Worm (Caenorhabditis elegans): ENCODE measurements around the gene H11E01.2.

DNA sequence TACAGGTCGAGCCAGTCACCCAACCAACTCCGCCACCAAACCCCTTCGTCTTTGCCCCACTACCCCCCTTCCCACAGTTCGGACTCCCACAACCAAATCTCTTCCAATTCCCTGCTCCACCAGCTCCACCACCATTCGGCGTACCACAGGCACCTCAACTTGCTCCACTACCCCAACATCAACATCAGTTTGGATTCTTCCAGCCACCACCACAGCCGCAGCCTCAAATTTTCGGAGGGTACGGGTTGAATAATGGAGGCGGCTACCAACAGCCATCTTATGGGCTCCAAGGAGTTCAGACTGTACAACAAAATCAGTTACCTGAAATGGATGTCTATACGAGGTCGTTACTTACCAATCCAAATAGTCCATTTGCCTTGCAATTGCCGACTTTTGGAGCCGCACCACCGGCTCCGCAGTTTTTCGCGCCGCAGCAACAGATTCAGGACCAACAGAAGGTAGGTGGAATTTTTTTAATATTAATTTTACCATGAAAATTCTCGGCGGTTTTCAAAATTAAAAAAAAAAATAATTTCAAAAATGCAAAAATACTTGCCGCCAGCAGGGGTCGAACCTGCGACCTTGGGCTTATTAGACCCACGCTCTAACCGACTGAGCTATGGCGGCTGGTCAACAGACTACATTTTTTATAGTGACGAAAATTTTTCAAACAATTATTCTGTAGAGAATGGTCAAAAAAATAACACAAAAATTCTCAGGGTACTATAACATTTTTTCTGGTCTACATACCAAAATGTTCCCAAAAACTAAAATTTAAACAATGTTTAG lies 31.5 kb upstream of the H11E01.2 start:
- no peak for TF ChIP-seq W03F9.2 (tag; optimal IDR thresholded peaks at IDR 0.05)
- no peak for TF ChIP-seq him-1 (tag; optimal IDR thresholded peaks at IDR 0.05)
- TF ChIP-seq dao-5 (tag; optimal IDR thresholded peaks at IDR 0.05), result no peak
